Worm (Caenorhabditis elegans): Measurements from ENCODE around the gene C06C6.9.

The C06C6.9 gene

DNA sequence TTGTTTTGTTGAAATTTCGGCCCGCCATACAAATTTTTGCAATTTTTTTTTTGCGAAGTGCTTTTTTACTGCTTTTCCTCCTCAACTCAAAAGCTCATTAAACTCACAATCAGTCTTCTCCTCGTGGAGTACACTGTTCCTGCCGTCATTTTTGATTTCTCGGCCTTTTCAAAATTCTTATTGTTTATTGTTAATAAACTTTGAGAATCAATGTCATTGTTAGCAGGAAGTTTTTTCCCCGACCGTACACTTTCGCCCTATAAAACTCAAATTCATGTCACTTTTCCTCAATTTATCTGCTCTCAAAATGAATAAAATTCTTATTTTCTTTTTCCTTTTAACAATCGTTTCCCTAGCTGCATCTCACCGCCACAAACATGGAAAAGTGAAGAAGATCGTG is 20.7 kb downstream of the C06C6.9 start, which contains the start of gene clec-232:
Gene clec-232, plus strand, starts transcription at position 301 of the 400 bp plus-strand sequence.
- TF ChIP-seq F13C5.2 (tag; optimal IDR thresholded peaks at IDR 0.05) (no peak), flt-1 (GFP tag; IDR thresholded peaks at IDR 0.05) (no peak), scrt-1 (GFP tag; IDR thresholded peaks at IDR 0.05) (no peak), B0310.2 (tag; optimal IDR thresholded peaks at IDR 0.05) (no peak), ceh-36 (tag; optimal IDR thresholded peaks at IDR 0.05) (no peak), hnd-1 (tag; optimal IDR thresholded peaks at IDR 0.05) (no peak), ceh-13 (GFP tag; optimal IDR thresholded peaks at IDR 0.05) (no peak), ama-1 (optimal IDR thresholded peaks at IDR 0.05) (no peak), tbx-37 (GFP tag; conservative IDR thresholded peaks at IDR 0.05) (no peak), hmbx-1 (tag; optimal IDR thresholded peaks at IDR 0.05) (no peak), hmg-4 (GFP tag; optimal IDR thresholded peaks at IDR 0.05) (no peak), sea-1 (GFP tag; conservative IDR thresholded peaks at IDR 0.05) (no peak), tra-4 (tag; optimal IDR thresholded peaks at IDR 0.05) (no peak), aly-1 (tag; optimal IDR thresholded peaks at IDR 0.05) (no peak), pes-1 (GFP tag; IDR thresholded peaks at IDR 0.05) (no peak), ets-7 (tag; optimal IDR thresholded peaks at IDR 0.05) (no peak), tbx-11 (GFP tag; IDR thresholded peaks at IDR 0.05) (no peak)

- TF ChIP-seq tbx-37 (GFP tag; conservative IDR thresholded peaks at IDR 0.05) = no peak
- no peak for TF ChIP-seq F13C5.2 (tag; optimal IDR thresholded peaks at IDR 0.05)
- TF ChIP-seq sea-1 (GFP tag; conservative IDR thresholded peaks at IDR 0.05) = no peak
- no peak for TF ChIP-seq hmg-4 (GFP tag; optimal IDR thresholded peaks at IDR 0.05)
- TF ChIP-seq aly-1 (tag; optimal IDR thresholded peaks at IDR 0.05) = no peak
- TF ChIP-seq ceh-13 (GFP tag; optimal IDR thresholded peaks at IDR 0.05) = no peak
- TF ChIP-seq B0310.2 (tag; optimal IDR thresholded peaks at IDR 0.05) = no peak
- TF ChIP-seq pes-1 (GFP tag; IDR thresholded peaks at IDR 0.05) = no peak
- no peak for TF ChIP-seq scrt-1 (GFP tag; IDR thresholded peaks at IDR 0.05)
- TF ChIP-seq hnd-1 (tag; optimal IDR thresholded peaks at IDR 0.05) = no peak
- TF ChIP-seq ets-7 (tag; optimal IDR thresholded peaks at IDR 0.05) = no peak
- no peak for TF ChIP-seq flt-1 (GFP tag; IDR thresholded peaks at IDR 0.05)
These were observed 21.7 kb downstream of the C06C6.9 start, which contains the start of gene sru-22 for ce11 chrV:15974836-15975235. Gene sru-22, minus strand, starts transcription at chrV:15974936.

- no peak for TF ChIP-seq hmbx-1 (tag; optimal IDR thresholded peaks at IDR 0.05)
- no peak for TF ChIP-seq ets-7 (tag; optimal IDR thresholded peaks at IDR 0.05)
- TF ChIP-seq scrt-1 (GFP tag; IDR thresholded peaks at IDR 0.05) = no peak
- no peak for TF ChIP-seq pes-1 (GFP tag; IDR thresholded peaks at IDR 0.05)
- no peak for TF ChIP-seq ama-1 (optimal IDR thresholded peaks at IDR 0.05)
- no peak for TF ChIP-seq ceh-36 (tag; optimal IDR thresholded peaks at IDR 0.05)
- TF ChIP-seq B0310.2 (tag; optimal IDR thresholded peaks at IDR 0.05) = no peak
- no peak for TF ChIP-seq aly-1 (tag; optimal IDR thresholded peaks at IDR 0.05)
These were observed 24.1 kb downstream of the C06C6.9 start, which contains the start of gene sru-23 for ce11 chrV:15972484-15972883. Gene sru-23, minus strand, starts transcription at chrV:15972584.

- TF ChIP-seq ama-1 (optimal IDR thresholded peaks at IDR 0.05) = no peak
- no peak for TF ChIP-seq ceh-13 (GFP tag; optimal IDR thresholded peaks at IDR 0.05)
- no peak for TF ChIP-seq B0310.2 (tag; optimal IDR thresholded peaks at IDR 0.05)
- TF ChIP-seq ets-7 (tag; optimal IDR thresholded peaks at IDR 0.05) = no peak
- TF ChIP-seq sea-1 (GFP tag; conservative IDR thresholded peaks at IDR 0.05) = no peak
These were observed 25.7 kb downstream of the C06C6.9 start for ce11 chrV:15970820-15971219.

ce11 chrV:15969653-15970052 is 26.9 kb downstream of the C06C6.9 start, which contains the start of gene F36G9.7:
Gene F36G9.7, minus strand, starts transcription at chrV:15969753.
- no peak for TF ChIP-seq sea-1 (GFP tag; conservative IDR thresholded peaks at IDR 0.05)
- no peak for TF ChIP-seq hmg-4 (GFP tag; optimal IDR thresholded peaks at IDR 0.05)
- TF ChIP-seq hmbx-1 (tag; optimal IDR thresholded peaks at IDR 0.05) = no peak
- no peak for TF ChIP-seq ceh-36 (tag; optimal IDR thresholded peaks at IDR 0.05)
- no peak for TF ChIP-seq flt-1 (GFP tag; IDR thresholded peaks at IDR 0.05)
- TF ChIP-seq ama-1 (optimal IDR thresholded peaks at IDR 0.05) = no peak
- TF ChIP-seq scrt-1 (GFP tag; IDR thresholded peaks at IDR 0.05) = no peak
- no peak for TF ChIP-seq B0310.2 (tag; optimal IDR thresholded peaks at IDR 0.05)

DNA sequence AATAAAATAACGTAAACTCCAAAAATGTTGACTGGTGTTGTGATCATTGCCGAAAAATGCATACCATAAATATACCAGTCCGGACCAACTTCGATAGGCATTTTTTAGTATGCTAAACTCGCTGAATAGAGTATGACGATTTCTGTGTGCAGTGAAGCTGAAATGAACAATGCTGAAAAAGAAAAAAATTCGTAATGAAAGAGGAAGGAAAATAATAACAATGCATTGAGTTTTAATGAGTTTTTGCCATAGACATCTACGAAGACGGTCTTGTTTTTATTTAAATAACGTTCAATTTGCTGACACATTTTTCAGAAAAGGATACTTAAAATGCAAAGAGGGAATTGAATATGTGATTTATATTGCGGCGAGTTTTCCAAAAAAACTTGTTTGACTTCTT is 29.0 kb downstream of the C06C6.9 start, which contains the start of gene sri-1:
Gene sri-1, minus strand, starts transcription at position 101 of the 400 bp plus-strand sequence.
- no peak for TF ChIP-seq hmbx-1 (tag; optimal IDR thresholded peaks at IDR 0.05)
- TF ChIP-seq tra-4 (tag; optimal IDR thresholded peaks at IDR 0.05) = no peak
- no peak for TF ChIP-seq tbx-11 (GFP tag; IDR thresholded peaks at IDR 0.05)
- TF ChIP-seq B0310.2 (tag; optimal IDR thresholded peaks at IDR 0.05) = no peak
- TF ChIP-seq F13C5.2 (tag; optimal IDR thresholded peaks at IDR 0.05) = no peak
- no peak for TF ChIP-seq tbx-37 (GFP tag; conservative IDR thresholded peaks at IDR 0.05)
- TF ChIP-seq hnd-1 (tag; optimal IDR thresholded peaks at IDR 0.05) = no peak

DNA sequence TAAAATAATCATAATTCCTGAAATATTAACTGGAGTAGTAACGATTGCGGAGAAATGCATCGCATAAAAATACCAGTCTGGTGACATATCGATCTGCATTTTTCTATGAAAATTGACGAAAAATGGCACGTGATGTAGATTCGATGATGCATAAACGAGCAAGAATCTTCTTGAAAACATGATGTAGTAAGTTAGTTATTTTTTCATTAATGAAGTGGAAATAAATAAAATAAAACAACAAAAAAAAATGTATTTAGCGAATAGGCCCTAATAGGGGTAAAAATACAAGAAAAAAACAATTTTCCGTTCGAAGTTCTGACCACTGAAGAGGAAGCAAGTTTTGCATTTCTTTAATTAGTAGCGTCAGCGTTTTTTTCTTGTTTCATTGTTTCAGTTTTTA is 31.4 kb downstream of the C06C6.9 start, which contains the start of gene sri-2:
Gene sri-2, minus strand, starts transcription at position 101 of the 400 bp plus-strand sequence.
- TF ChIP-seq scrt-1 (GFP tag; IDR thresholded peaks at IDR 0.05) (no peak), ceh-36 (tag; optimal IDR thresholded peaks at IDR 0.05) (no peak), tbx-11 (GFP tag; IDR thresholded peaks at IDR 0.05) (no peak), flt-1 (GFP tag; IDR thresholded peaks at IDR 0.05) (no peak), hmbx-1 (tag; optimal IDR thresholded peaks at IDR 0.05) (no peak), hmg-4 (GFP tag; optimal IDR thresholded peaks at IDR 0.05) (no peak), F13C5.2 (tag; optimal IDR thresholded peaks at IDR 0.05) (no peak), tra-4 (tag; optimal IDR thresholded peaks at IDR 0.05) (no peak), ets-7 (tag; optimal IDR thresholded peaks at IDR 0.05) (no peak), ceh-13 (GFP tag; optimal IDR thresholded peaks at IDR 0.05) (no peak)

- TF ChIP-seq tbx-11 (GFP tag; IDR thresholded peaks at IDR 0.05) = no peak
- TF ChIP-seq pes-1 (GFP tag; IDR thresholded peaks at IDR 0.05) = no peak
- TF ChIP-seq hmbx-1 (tag; optimal IDR thresholded peaks at IDR 0.05) = no peak
- TF ChIP-seq hnd-1 (tag; optimal IDR thresholded peaks at IDR 0.05) = no peak
- no peak for TF ChIP-seq hmg-4 (GFP tag; optimal IDR thresholded peaks at IDR 0.05)
- no peak for TF ChIP-seq ets-7 (tag; optimal IDR thresholded peaks at IDR 0.05)
- no peak for TF ChIP-seq B0310.2 (tag; optimal IDR thresholded peaks at IDR 0.05)
- no peak for TF ChIP-seq tbx-37 (GFP tag; conservative IDR thresholded peaks at IDR 0.05)
- TF ChIP-seq aly-1 (tag; optimal IDR thresholded peaks at IDR 0.05) = no peak
- no peak for TF ChIP-seq sea-1 (GFP tag; conservative IDR thresholded peaks at IDR 0.05)
- no peak for TF ChIP-seq F13C5.2 (tag; optimal IDR thresholded peaks at IDR 0.05)
- TF ChIP-seq flt-1 (GFP tag; IDR thresholded peaks at IDR 0.05) = no peak
- no peak for TF ChIP-seq ceh-13 (GFP tag; optimal IDR thresholded peaks at IDR 0.05)
- TF ChIP-seq ama-1 (optimal IDR thresholded peaks at IDR 0.05) = no peak
- no peak for TF ChIP-seq ceh-36 (tag; optimal IDR thresholded peaks at IDR 0.05)
- TF ChIP-seq tra-4 (tag; optimal IDR thresholded peaks at IDR 0.05) = no peak
- no peak for TF ChIP-seq scrt-1 (GFP tag; IDR thresholded peaks at IDR 0.05)
These were observed 37.1 kb downstream of the C06C6.9 start for ce11 chrV:15959456-15959855.

All from whole organism, early embryonic.